Worm (Caenorhabditis elegans) whole organism, L1 larva: ENCODE measurements around the gene fbxa-63.

Source experiments
- C16A3.4 ChIP-seq: fragments of 150-350 bp; optimal IDR thresholded peaks from 2 replicates; lab custom pipeline; 2014; ENCODE audit warnings: missing biosample characterization, missing genetic modification characterization
- F16B12.6 ChIP-seq: fragments of 150-350 bp; optimal IDR thresholded peaks from 2 replicates; lab custom pipeline; 2014; ENCODE audit warnings: missing biosample characterization, missing genetic modification characterization
- Y116A8C.19 ChIP-seq: sonication (generic microtip); optimal IDR thresholded peaks from 2 replicates; lab custom pipeline; 2016; ENCODE audit warnings: missing compliant biosample characterization, missing genetic modification characterization, borderline replicate concordance
- ama-1 ChIP-seq: fragments of 150-350 bp; optimal IDR thresholded peaks from 2 replicates; lab custom pipeline; 2014
- blmp-1 ChIP-seq: fragments of 150-350 bp; optimal IDR thresholded peaks from 2 replicates; lab custom pipeline; 2014; ENCODE audit warnings: missing biosample characterization, missing genetic modification characterization
- ceh-63 ChIP-seq: fragments of 200-800 bp; sonication (Bioruptor generic); optimal IDR thresholded peaks from 2 replicates; lab custom pipeline; 2018; ENCODE audit warnings: mild to moderate bottlenecking, missing genetic modification characterization, missing compliant biosample characterization
- ceh-8 ChIP-seq: fragments of 200-800 bp; sonication (Bioruptor generic); optimal IDR thresholded peaks from 2 replicates; lab custom pipeline; 2018; ENCODE audit warnings: mild to moderate bottlenecking, missing genetic modification characterization, moderate library complexity, missing compliant biosample characterization
- ceh-82 ChIP-seq, 3 experiments: fragments of 150-350 bp in 1 of 3; sonication (generic microtip) in 2 of 3; optimal IDR thresholded peaks; 2 replicates each; lab custom pipeline; 2014 to 2017; ENCODE audit warnings: missing biosample characterization in 3 of 3, missing genetic modification characterization in 3 of 3
- ceh-90 ChIP-seq: sonication (generic microtip); optimal IDR thresholded peaks from 2 replicates; lab custom pipeline; 2016; ENCODE audit warnings: missing genetic modification characterization, missing compliant biosample characterization
- ces-1 ChIP-seq: fragments of 150-350 bp; optimal IDR thresholded peaks from 2 replicates; lab custom pipeline; 2014; ENCODE audit warnings: missing biosample characterization, missing genetic modification reagents, missing genetic modification characterization
- efl-1 ChIP-seq, 4 experiments: fragments of 150-350 bp; optimal IDR thresholded peaks in 3 of 4; peaks in 1 of 4; 1 replicate in 1 of 4; 2 replicates in 3 of 4; lab custom pipeline; 2014; ENCODE audit warnings: missing biosample characterization in 2 of 4, missing genetic modification characterization in 2 of 4, missing genetic modification reagents in 2 of 4
- efl-3 ChIP-seq: fragments of 200-800 bp; sonication (Bioruptor generic); optimal IDR thresholded peaks from 2 replicates; lab custom pipeline; 2018; ENCODE audit warnings: mild to moderate bottlenecking, missing genetic modification characterization, missing compliant biosample characterization
- egl-27 ChIP-seq, 2 experiments: fragments of 150-350 bp in 1 of 2; sonication (generic microtip); optimal IDR thresholded peaks; 3 replicates each; lab custom pipeline; 2017 to 2018; ENCODE audit warnings: missing biosample characterization in 2 of 2, missing genetic modification characterization in 2 of 2, missing genetic modification reagents in 2 of 2
- elt-2 ChIP-seq: sonication (generic microtip); optimal IDR thresholded peaks from 2 replicates; lab custom pipeline; 2016; ENCODE audit warnings: missing genetic modification characterization, mild to moderate bottlenecking, inconsistent platforms, missing compliant biosample characterization, missing genetic modification reagents
- fkh-10 ChIP-seq: sonication (generic microtip); optimal IDR thresholded peaks from 2 replicates; lab custom pipeline; 2017; ENCODE audit warnings: missing biosample characterization, missing genetic modification reagents, missing genetic modification characterization
- fkh-4 ChIP-seq: sonication (generic microtip); optimal IDR thresholded peaks from 2 replicates; lab custom pipeline; 2016; ENCODE audit warnings: missing compliant biosample characterization, missing genetic modification characterization, borderline replicate concordance
- fkh-8 ChIP-seq: sonication (generic microtip); optimal IDR thresholded peaks from 2 replicates; lab custom pipeline; 2016; ENCODE audit warnings: mild to moderate bottlenecking, missing genetic modification characterization, missing compliant biosample characterization
- fos-1 ChIP-seq: fragments of 150-350 bp; optimal IDR thresholded peaks from 2 replicates; lab custom pipeline; 2014; ENCODE audit warnings: missing biosample characterization, missing genetic modification characterization
- hlh-4 ChIP-seq: sonication (generic microtip); optimal IDR thresholded peaks from 2 replicates; lab custom pipeline; 2016; ENCODE audit warnings: mild to moderate bottlenecking, missing genetic modification characterization, missing compliant biosample characterization
- hpl-2 ChIP-seq: fragments of 150-350 bp; optimal IDR thresholded peaks from 2 replicates; lab custom pipeline; 2014; ENCODE audit warnings: missing biosample characterization, missing genetic modification reagents, missing genetic modification characterization
- irx-1 ChIP-seq: sonication (generic microtip); optimal IDR thresholded peaks from 2 replicates; lab custom pipeline; 2016; ENCODE audit warnings: missing genetic modification characterization, missing compliant biosample characterization
- isw-1 ChIP-seq: fragments of 200-800 bp; sonication (Bioruptor generic); IDR thresholded peaks from 2 replicates; pipeline ENCODE4 v1.3.6; 2022; ENCODE audit warnings: missing genetic modification characterization, missing compliant biosample characterization
- jun-1 ChIP-seq: fragments of 150-350 bp; optimal IDR thresholded peaks from 2 replicates; lab custom pipeline; 2014; ENCODE audit warnings: missing biosample characterization, missing genetic modification reagents, missing genetic modification characterization
- lin-35 ChIP-seq, 2 experiments: fragments of 150-350 bp; optimal IDR thresholded peaks; 2 replicates each; lab custom pipeline; 2014; ENCODE audit warnings: missing biosample characterization in 2 of 2, missing genetic modification characterization in 2 of 2, missing genetic modification reagents in 2 of 2
- lin-39 ChIP-seq: fragments of 150-350 bp; optimal IDR thresholded peaks from 2 replicates; lab custom pipeline; 2014; ENCODE audit warnings: missing biosample characterization, missing genetic modification reagents, missing genetic modification characterization
- mef-2 ChIP-seq: fragments of 150-350 bp; optimal IDR thresholded peaks from 2 replicates; lab custom pipeline; 2014; ENCODE audit warnings: missing biosample characterization, missing genetic modification characterization
- mep-1 ChIP-seq: fragments of 150-350 bp; optimal IDR thresholded peaks from 2 replicates; lab custom pipeline; 2014; ENCODE audit warnings: missing biosample characterization, missing genetic modification characterization
- nhr-11 ChIP-seq: fragments of 150-350 bp; optimal IDR thresholded peaks from 2 replicates; lab custom pipeline; 2014; ENCODE audit warnings: missing biosample characterization, missing genetic modification characterization
- nhr-12 ChIP-seq: sonication (generic microtip); optimal IDR thresholded peaks from 2 replicates; lab custom pipeline; 2017; ENCODE audit warnings: missing biosample characterization, missing genetic modification characterization
- nhr-19 ChIP-seq: fragments of 200-800 bp; sonication (Bioruptor generic); conservative IDR thresholded peaks from 2 replicates; pipeline ENCODE4 v1.3.6; 2022; ENCODE audit warnings: missing genetic modification characterization, missing compliant biosample characterization
- nhr-47 ChIP-seq: sonication (generic microtip); optimal IDR thresholded peaks from 2 replicates; lab custom pipeline; 2016; ENCODE audit warnings: mild to moderate bottlenecking, missing genetic modification characterization, moderate library complexity, missing compliant biosample characterization
- nhr-85 ChIP-seq: sonication (generic microtip); peaks from one replicate; lab custom pipeline; 2016; ENCODE audit warnings: missing genetic modification characterization, inconsistent platforms, missing compliant biosample characterization
- nhr-90 ChIP-seq: sonication (generic microtip); optimal IDR thresholded peaks from 2 replicates; lab custom pipeline; 2016; ENCODE audit warnings: mild to moderate bottlenecking, missing genetic modification characterization, missing compliant biosample characterization; ENCODE audit not compliant: poor library complexity
- pag-3 ChIP-seq: sonication (generic microtip); optimal IDR thresholded peaks from 2 replicates; lab custom pipeline; 2017; ENCODE audit warnings: missing genetic modification characterization, mild to moderate bottlenecking, missing compliant biosample characterization, antibody characterized with exemption, borderline replicate concordance; ENCODE audit not compliant: insufficient read depth
- pax-3 ChIP-seq: fragments of 200-800 bp; sonication (Bioruptor generic); optimal IDR thresholded peaks from 2 replicates; lab custom pipeline; 2018; ENCODE audit warnings: mild to moderate bottlenecking, missing genetic modification characterization, moderate library complexity, missing compliant biosample characterization
- pqm-1 ChIP-seq: sonication (generic microtip); optimal IDR thresholded peaks from 3 replicates; lab custom pipeline; 2017; ENCODE audit warnings: missing biosample characterization, missing genetic modification characterization
- rnt-1 ChIP-seq: sonication (generic microtip); optimal IDR thresholded peaks from 2 replicates; lab custom pipeline; 2016; ENCODE audit warnings: mild to moderate bottlenecking, missing genetic modification characterization, moderate library complexity, missing compliant biosample characterization
- skn-1 ChIP-seq: fragments of 150-350 bp; optimal IDR thresholded peaks from 2 replicates; lab custom pipeline; 2014; ENCODE audit warnings: missing biosample characterization, missing genetic modification characterization
- snpc-4 ChIP-seq: fragments of 150-350 bp; optimal IDR thresholded peaks from 2 replicates; lab custom pipeline; 2014; ENCODE audit warnings: missing biosample characterization, missing genetic modification characterization
- sptf-1 ChIP-seq: fragments of 150-350 bp; optimal IDR thresholded peaks from 2 replicates; lab custom pipeline; 2014; ENCODE audit warnings: missing biosample characterization, missing genetic modification characterization
- swsn-7 ChIP-seq: sonication (generic microtip); optimal IDR thresholded peaks from 2 replicates; lab custom pipeline; 2016; ENCODE audit warnings: missing genetic modification characterization, missing compliant biosample characterization
- tlp-1 ChIP-seq: fragments of 150-350 bp; optimal IDR thresholded peaks from 2 replicates; lab custom pipeline; 2014; ENCODE audit warnings: missing biosample characterization, missing genetic modification characterization
- unc-130 ChIP-seq: fragments of 150-350 bp; optimal IDR thresholded peaks from 2 replicates; lab custom pipeline; 2017; ENCODE audit warnings: missing biosample characterization, missing genetic modification characterization, inconsistent platforms
- unc-30 ChIP-seq: sonication (generic microtip); optimal IDR thresholded peaks from 2 replicates; lab custom pipeline; 2017; ENCODE audit warnings: missing biosample characterization, missing genetic modification characterization
- unc-62 ChIP-seq: fragments of 150-350 bp; optimal IDR thresholded peaks from 2 replicates; lab custom pipeline; 2014; ENCODE audit warnings: missing biosample characterization, missing genetic modification reagents, missing genetic modification characterization
- unc-98 ChIP-seq: fragments of 200-800 bp; sonication (Bioruptor generic); IDR thresholded peaks from 2 replicates; pipeline ENCODE4 v1.3.6; 2022; ENCODE audit warnings: missing genetic modification characterization, missing compliant biosample characterization
- vab-15 ChIP-seq: sonication (generic microtip); optimal IDR thresholded peaks from 2 replicates; lab custom pipeline; 2017; ENCODE audit warnings: missing genotype, mild to moderate bottlenecking, missing genetic modification characterization, missing compliant biosample characterization
- ztf-11 ChIP-seq, 2 experiments: sonication (generic microtip); optimal IDR thresholded peaks; 2 replicates each; lab custom pipeline; 2016 to 2017; ENCODE audit warnings: missing genetic modification characterization in 2 of 2, missing biosample characterization in 1 of 2, missing compliant biosample characterization in 1 of 2

fbxa-63 gene

ce11 chrIII:1214680-1215079, 28.6 kb upstream of the fbxa-63 start, which contains the start of gene Y119D3B.21:
Gene Y119D3B.21 (plus strand): TSS chrIII:1215000.
- TF ChIP-seq lin-35 (GFP tag; optimal IDR thresholded peaks at IDR 0.05; lab: Kevin White, UChicago) (peak in 1 of 2 experiments; percentile 31), efl-1 (optimal IDR thresholded peaks at IDR 0.05; lab: Kevin White, UChicago) (no peak), efl-1 (GFP tag; optimal IDR thresholded peaks at IDR 0.05 in 1 of 2; lab: Kevin White, UChicago) (peak in 1 of 2 experiments; percentile 74), ama-1 (lab: Kevin White, UChicago) (peak; percentile 31), efl-3 (GFP tag; lab: Kevin White, UChicago) (no peak), elt-2 (tag; lab: Kevin White, UChicago) (peak; percentile 87), nhr-90 (tag; lab: Kevin White, UChicago) (no peak)

- TF ChIP-seq C16A3.4 (tag; lab: Kevin White, UChicago) (no peak), unc-30 (tag; lab: Kevin White, UChicago) (no peak), egl-27 (tag; optimal IDR thresholded peaks at IDR 0.05; lab: Kevin White, UChicago) (no peak), hlh-4 (no peak), tlp-1 (tag; lab: Kevin White, UChicago) (no peak), mep-1 (tag; lab: Kevin White, UChicago) (no peak), nhr-12 (tag; lab: Kevin White, UChicago) (no peak), blmp-1 (no peak), hpl-2 (GFP tag; lab: Kevin White, UChicago) (no peak), fkh-10 (no peak), ceh-8 (GFP tag; lab: Kevin White, UChicago) (no peak), fkh-4 (tag; lab: Kevin White, UChicago) (no peak), pag-3 (tag; lab: Kevin White, UChicago) (no peak), unc-98 (no peak), nhr-47 (tag; lab: Kevin White, UChicago) (no peak)
Observed at ce11 chrIII:1216096-1216495, 27.2 kb upstream of the fbxa-63 start.

- no peak for TF ChIP-seq nhr-85 (tag; lab: Kevin White, UChicago)
- TF ChIP-seq unc-30 (tag; lab: Kevin White, UChicago) = no peak
- no peak for TF ChIP-seq ztf-11 (tag; optimal IDR thresholded peaks at IDR 0.05; lab: Kevin White, UChicago)
- no peak for TF ChIP-seq pag-3 (tag; lab: Kevin White, UChicago)
- TF ChIP-seq vab-15 (tag; lab: Kevin White, UChicago) = no peak
- TF ChIP-seq unc-62 (GFP tag; lab: Kevin White, UChicago) = no peak
- no peak for TF ChIP-seq ceh-63
- no peak for TF ChIP-seq sptf-1 (tag; lab: Kevin White, UChicago)
- TF ChIP-seq mef-2 = no peak
- TF ChIP-seq skn-1 (tag; lab: Kevin White, UChicago) = no peak
- TF ChIP-seq F16B12.6 = no peak
- TF ChIP-seq ceh-90 (tag; lab: Kevin White, UChicago) = no peak
- TF ChIP-seq unc-130 = no peak
- no peak for TF ChIP-seq isw-1
- no peak for TF ChIP-seq Y116A8C.19 (tag; lab: Kevin White, UChicago)
- TF ChIP-seq swsn-7 (tag; lab: Kevin White, UChicago) = no peak
- TF ChIP-seq ces-1 (GFP tag; lab: Kevin White, UChicago) = no peak
- no peak for TF ChIP-seq lin-39
- no peak for TF ChIP-seq nhr-11
- TF ChIP-seq snpc-4 (tag; lab: Kevin White, UChicago) = no peak
- no peak for TF ChIP-seq jun-1
- no peak for TF ChIP-seq pqm-1 (tag; lab: Kevin White, UChicago)
- no peak for TF ChIP-seq ceh-8 (GFP tag; lab: Kevin White, UChicago)
- no peak for TF ChIP-seq tlp-1 (tag; lab: Kevin White, UChicago)
- TF ChIP-seq rnt-1 = peak; percentile 33
- TF ChIP-seq fkh-4 (tag; lab: Kevin White, UChicago) = no peak
- no peak for TF ChIP-seq nhr-19 (GFP tag; lab: Robert Waterston, UW)
- TF ChIP-seq irx-1 (tag; lab: Kevin White, UChicago) = no peak
- TF ChIP-seq hlh-4 = no peak
- TF ChIP-seq ceh-82 (tag; optimal IDR thresholded peaks at IDR 0.05; lab: Kevin White, UChicago) = no peak
- no peak for TF ChIP-seq fkh-10
- no peak for TF ChIP-seq fos-1 (tag; lab: Kevin White, UChicago)
- TF ChIP-seq fkh-8 (tag; lab: Kevin White, UChicago) = no peak
- TF ChIP-seq pax-3 (tag; lab: Kevin White, UChicago) = no peak
- TF ChIP-seq blmp-1 = no peak
- TF ChIP-seq egl-27 (tag; optimal IDR thresholded peaks at IDR 0.05; lab: Kevin White, UChicago) = no peak
Observed at ce11 chrIII:1218221-1218620, 25.1 kb upstream of the fbxa-63 start.
